Worm (Caenorhabditis elegans): ENCODE measurements around the gene fox-1.

DNA sequence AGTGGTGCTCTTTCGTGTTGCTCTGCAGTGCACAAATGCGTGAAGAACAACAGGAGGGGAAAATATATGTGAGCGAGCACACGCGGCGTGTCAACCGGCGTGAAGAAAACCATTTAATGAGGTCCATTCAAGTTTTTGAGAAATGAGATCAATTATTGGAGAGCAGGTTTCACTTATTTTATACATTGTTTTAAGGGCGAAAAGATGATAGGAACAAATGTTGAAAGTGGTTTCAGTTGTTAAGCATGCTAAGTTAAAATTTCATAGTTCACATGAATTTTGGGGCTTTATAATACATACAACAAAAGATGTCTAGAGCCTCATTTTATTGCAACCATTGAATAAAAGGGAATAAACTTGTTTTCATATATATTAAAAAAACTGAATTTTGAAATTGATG lies 19.1 kb upstream of the fox-1 start, which contains the start of gene K02E10.5:
- TF ChIP-seq flt-1 (GFP tag; IDR thresholded peaks at IDR 0.05) (no peak), ama-1 (optimal IDR thresholded peaks at IDR 0.05) (no peak), ets-7 (tag; optimal IDR thresholded peaks at IDR 0.05) (no peak), hmbx-1 (tag; optimal IDR thresholded peaks at IDR 0.05) (no peak), tra-4 (tag; optimal IDR thresholded peaks at IDR 0.05) (no peak), scrt-1 (GFP tag; IDR thresholded peaks at IDR 0.05) (no peak), sea-1 (GFP tag; conservative IDR thresholded peaks at IDR 0.05) (no peak), pes-1 (GFP tag; IDR thresholded peaks at IDR 0.05) (no peak), aly-1 (tag; optimal IDR thresholded peaks at IDR 0.05) (no peak)
